Worm (Caenorhabditis elegans): ENCODE data around the gene F14B8.4.

The F14B8.4 gene

DNA sequence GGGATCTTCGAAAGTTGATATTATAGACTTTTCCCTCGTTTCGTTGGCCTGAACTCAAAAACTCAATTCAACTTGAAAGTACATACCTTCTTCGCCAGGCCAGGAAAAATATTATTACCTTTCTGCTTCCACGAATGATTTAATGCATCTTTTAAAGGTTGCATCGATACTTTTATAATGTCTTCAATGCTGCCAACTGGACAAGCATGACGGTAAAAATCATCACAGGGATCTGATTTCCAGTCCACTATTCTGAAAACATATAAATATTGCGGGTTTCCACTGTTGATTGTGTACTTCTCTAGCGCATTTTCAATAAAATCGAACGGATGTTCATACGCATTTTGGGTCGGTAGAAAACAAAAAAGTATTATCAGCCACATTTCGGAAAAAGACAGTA lies 36.7 kb downstream of the F14B8.4 start, which contains the start of gene nep-4:
TSS of gene nep-4 (minus strand) at position 393 of the 400 bp plus-strand sequence.
- no peak for TF ChIP-seq unc-62 (GFP tag; optimal IDR thresholded peaks at IDR 0.05)

DNA sequence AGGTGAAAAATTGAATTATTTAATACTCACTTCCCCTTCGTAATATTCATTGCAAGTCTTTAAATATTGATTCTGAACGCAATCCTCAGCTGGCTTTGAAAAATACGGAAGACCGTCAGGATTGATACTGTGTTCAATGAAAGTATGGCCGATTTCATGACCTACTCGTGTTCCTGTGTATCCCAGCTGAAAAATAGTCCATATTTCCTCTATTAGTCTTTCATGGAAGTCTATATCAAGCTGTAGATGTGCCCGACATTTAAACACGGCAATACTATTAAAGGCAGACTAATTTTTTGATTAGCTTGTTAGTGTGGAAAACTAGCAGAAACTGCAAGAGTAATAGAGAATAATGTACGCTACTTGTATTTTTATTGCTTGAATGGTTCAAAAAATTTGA lies 38.2 kb downstream of the F14B8.4 start:
- no peak for TF ChIP-seq unc-62 (GFP tag; optimal IDR thresholded peaks at IDR 0.05)

- TF ChIP-seq unc-62 (GFP tag; optimal IDR thresholded peaks at IDR 0.05): no peak
Measured at ce11 chrX:6856793-6857192, 43.0 kb downstream of the F14B8.4 start.

- no peak for TF ChIP-seq unc-62 (GFP tag; optimal IDR thresholded peaks at IDR 0.05)
Measured at ce11 chrX:6853318-6853717, 46.4 kb downstream of the F14B8.4 start, which contains the start of gene rig-3. TSS of gene rig-3 (plus strand) at chrX:6853618.

- TF ChIP-seq unc-62 (GFP tag; optimal IDR thresholded peaks at IDR 0.05): no peak
Measured at ce11 chrX:6850412-6850811, 49.3 kb downstream of the F14B8.4 start.
